Fruit fly (Drosophila melanogaster) whole organism, adult: ENCODE measurements around the gene CG32119.

Source experiments
- CG11617 ChIP-seq: fragments of 200-800 bp; sonication (Bioruptor generic); optimal IDR thresholded peaks from 2 replicates; lab custom pipeline; 2017; ENCODE audit warnings: mild to moderate bottlenecking, missing biosample characterization, missing genetic modification reagents, missing genetic modification characterization
- CG12768 ChIP-seq: fragments of 200-800 bp; sonication (Bioruptor generic); optimal IDR thresholded peaks from 2 replicates; lab custom pipeline; 2017; ENCODE audit warnings: missing biosample characterization, missing genetic modification characterization, mild to moderate bottlenecking, moderate library complexity, missing genetic modification reagents
- CG14711 ChIP-seq: fragments of 200-800 bp; sonication (Bioruptor generic); optimal IDR thresholded peaks from 2 replicates; lab custom pipeline; 2018; ENCODE audit warnings: missing biosample characterization, mild to moderate bottlenecking, missing genetic modification characterization, moderate library complexity
- CG1620 ChIP-seq: fragments of 200-800 bp; sonication (Bioruptor generic); optimal IDR thresholded peaks from 2 replicates; lab custom pipeline; 2016; ENCODE audit warnings: missing biosample characterization, missing genetic modification characterization
- CG33017 ChIP-seq: fragments of 200-800 bp; sonication (Bioruptor generic); optimal IDR thresholded peaks from 2 replicates; lab custom pipeline; 2018; ENCODE audit warnings: missing biosample characterization, mild to moderate bottlenecking, missing genetic modification characterization, moderate library complexity
- CG5204 ChIP-seq: fragments of 200-800 bp; sonication (Bioruptor generic); optimal IDR thresholded peaks from 2 replicates; lab custom pipeline; 2016; ENCODE audit warnings: missing biosample characterization, missing genetic modification characterization
- CG7045 ChIP-seq: fragments of 200-800 bp; sonication (Bioruptor generic); optimal IDR thresholded peaks from 2 replicates; lab custom pipeline; 2017; ENCODE audit warnings: missing biosample characterization, mild to moderate bottlenecking, missing genetic modification characterization
- CG7101 ChIP-seq: fragments of 200-800 bp; sonication (Bioruptor generic); optimal IDR thresholded peaks from 2 replicates; lab custom pipeline; 2018; ENCODE audit warnings: missing biosample characterization, mild to moderate bottlenecking, missing genetic modification characterization, moderate library complexity
- Clk ChIP-seq: fragments of 200-800 bp; sonication (Bioruptor generic); optimal IDR thresholded peaks from 2 replicates; lab custom pipeline; 2017; ENCODE audit warnings: missing biosample characterization, missing genetic modification characterization
- Crg-1 ChIP-seq: fragments of 200-800 bp; sonication (Bioruptor generic); optimal IDR thresholded peaks from 2 replicates; lab custom pipeline; 2016; ENCODE audit warnings: missing biosample characterization, missing genetic modification characterization
- Hr96 ChIP-seq: fragments of 200-800 bp; sonication (Bioruptor generic); optimal IDR thresholded peaks from 2 replicates; lab custom pipeline; 2016; ENCODE audit warnings: missing biosample characterization, missing genetic modification characterization
- Mnt ChIP-seq: fragments of 200-800 bp; sonication (Bioruptor generic); optimal IDR thresholded peaks from 2 replicates; lab custom pipeline; 2016; ENCODE audit warnings: missing biosample characterization, mild to moderate bottlenecking, missing genetic modification characterization
- bab1 ChIP-seq: fragments of 200-800 bp; sonication (Bioruptor generic); optimal IDR thresholded peaks from 3 replicates; lab custom pipeline; 2019; ENCODE audit warnings: missing biosample characterization, mild to moderate bottlenecking, missing genetic modification characterization, moderate library complexity
- cic ChIP-seq: fragments of 200-800 bp; sonication (Bioruptor generic); optimal IDR thresholded peaks from 2 replicates; lab custom pipeline; 2017; ENCODE audit warnings: missing biosample characterization, mild to moderate bottlenecking, missing genetic modification characterization, moderate library complexity
- cnc ChIP-seq, 2 experiments: fragments of >200 bp; optimal IDR thresholded peaks; 2 replicates each; lab custom pipeline; 2017
- kay ChIP-seq: fragments of 200-800 bp; sonication (Bioruptor generic); peaks from one replicate; lab custom pipeline; 2016; ENCODE audit warnings: missing biosample characterization, missing genetic modification characterization, borderline replicate concordance
- ovo ChIP-seq: fragments of 200-800 bp; sonication (Bioruptor generic); optimal IDR thresholded peaks from 2 replicates; lab custom pipeline; 2016; ENCODE audit warnings: missing biosample characterization, missing genetic modification characterization
- pad ChIP-seq: fragments of 200-800 bp; sonication (Bioruptor generic); optimal IDR thresholded peaks from 3 replicates; lab custom pipeline; 2017; ENCODE audit warnings: missing biosample characterization, missing genetic modification characterization, mild to moderate bottlenecking, moderate library complexity, missing genetic modification reagents
- tj ChIP-seq: fragments of 200-800 bp; sonication (Bioruptor generic); optimal IDR thresholded peaks from 3 replicates; lab custom pipeline; 2017; ENCODE audit warnings: missing biosample characterization, mild to moderate bottlenecking, missing genetic modification characterization, moderate library complexity
- toe ChIP-seq: fragments of 200-800 bp; sonication (Bioruptor generic); optimal IDR thresholded peaks from 2 replicates; lab custom pipeline; 2016; ENCODE audit warnings: missing biosample characterization, missing genetic modification characterization

Gene CG32119

dm6 chr3L:13248602-13249001 is at the start of gene CG32119:
CG32119 (minus strand) TSS chr3L:13248702.
- TF ChIP-seq Mnt (GFP tag; lab: Kevin White, UChicago) (no peak), CG14711 (tag; lab: Kevin White, UChicago) (no peak), Hr96 (no peak), CG7101 (no peak), ovo (GFP tag; lab: Kevin White, UChicago) (no peak), cnc (optimal IDR thresholded peaks at IDR 0.05; lab: Kevin White, UChicago) (no peak), CG12768 (no peak), bab1 (GFP tag; lab: Kevin White, UChicago) (no peak), CG7045 (GFP tag; lab: Kevin White, UChicago) (no peak), CG11617 (GFP tag; lab: Kevin White, UChicago) (no peak), pad (no peak), toe (GFP tag; lab: Kevin White, UChicago) (no peak), CG33017 (no peak)

dm6 chr3L:13296760-13297159 is 48.3 kb upstream of the CG32119 start, which contains the start of gene Sfp70A4:
Sfp70A4 (minus strand) TSS chr3L:13296860.
- TF ChIP-seq CG7101 (no peak), kay (GFP tag; lab: Kevin White, UChicago) (no peak), Hr96 (no peak), CG11617 (GFP tag; lab: Kevin White, UChicago) (no peak), CG33017 (no peak), CG1620 (no peak), cic (GFP tag; lab: Kevin White, UChicago) (no peak)

- TF ChIP-seq CG11617 (GFP tag; lab: Kevin White, UChicago) (no peak), Hr96 (no peak), CG5204 (GFP tag; lab: Kevin White, UChicago) (no peak), CG1620 (no peak), Mnt (GFP tag; lab: Kevin White, UChicago) (no peak), kay (GFP tag; lab: Kevin White, UChicago) (no peak), pad (no peak)
These were observed 47.2 kb upstream of the CG32119 start for dm6 chr3L:13295675-13296074.

dm6 chr3L:13288161-13288560 is 39.7 kb upstream of the CG32119 start:
- TF ChIP-seq CG5204 (GFP tag; lab: Kevin White, UChicago) (no peak), CG1620 (no peak), Mnt (GFP tag; lab: Kevin White, UChicago) (no peak), Clk (GFP tag; lab: Kevin White, UChicago) (no peak), tj (GFP tag; lab: Kevin White, UChicago) (peak; percentile 19), pad (no peak), kay (GFP tag; lab: Kevin White, UChicago) (no peak), cic (GFP tag; lab: Kevin White, UChicago) (no peak)

dm6 chr3L:13286640-13287039 is 38.1 kb upstream of the CG32119 start:
- TF ChIP-seq CG12768 (no peak), CG1620 (no peak), tj (GFP tag; lab: Kevin White, UChicago) (peak; percentile 78), CG7101 (no peak), bab1 (GFP tag; lab: Kevin White, UChicago) (no peak), CG5204 (GFP tag; lab: Kevin White, UChicago) (no peak), CG11617 (GFP tag; lab: Kevin White, UChicago) (no peak)

dm6 chr3L:13284308-13284707 is 35.8 kb upstream of the CG32119 start:
- peak; percentile 10 for TF ChIP-seq toe (GFP tag; lab: Kevin White, UChicago)
- TF ChIP-seq Hr96 = no peak

DNA sequence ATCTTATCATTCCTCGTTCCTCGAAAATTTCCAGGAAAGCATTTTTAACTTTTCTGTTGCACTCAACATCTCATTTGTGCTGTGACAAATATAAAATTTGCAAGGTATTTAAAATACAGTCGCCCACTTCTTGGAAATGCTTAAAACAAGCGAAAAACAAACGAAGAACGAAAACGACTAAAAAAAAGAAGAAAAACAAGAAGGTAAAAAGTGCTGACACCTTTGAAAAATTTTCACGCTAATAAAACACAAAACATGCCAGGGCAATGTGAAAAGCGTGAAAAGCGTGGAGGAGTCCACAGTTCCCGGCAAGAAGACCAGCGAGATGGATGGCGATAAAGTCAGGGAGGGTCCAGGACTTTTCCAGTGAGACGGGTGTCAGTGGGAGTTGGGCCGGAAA is 33.5 kb upstream of the CG32119 start:
- TF ChIP-seq tj (GFP tag; lab: Kevin White, UChicago) (peak; percentile 75), Clk (GFP tag; lab: Kevin White, UChicago) (no peak), CG7101 (no peak)

DNA sequence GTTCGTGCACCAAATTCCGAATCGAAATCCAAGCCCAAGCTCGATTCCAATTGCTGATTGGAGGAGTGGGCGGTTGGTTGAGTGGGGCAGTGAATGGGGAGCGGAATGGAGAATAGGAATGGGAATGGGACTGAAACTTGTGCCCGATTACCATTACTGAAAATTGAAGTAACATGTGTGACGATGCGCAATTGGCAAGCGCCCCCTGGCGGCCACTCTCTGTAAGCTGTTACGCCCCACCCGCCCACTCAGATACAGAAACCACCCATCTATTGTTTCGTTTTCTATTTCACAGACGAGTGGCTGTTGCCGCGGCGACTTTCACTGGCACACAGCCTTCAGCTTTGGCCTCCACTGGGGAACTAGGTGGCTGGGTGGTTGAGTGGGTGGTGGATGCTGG is 22.8 kb upstream of the CG32119 start:
- TF ChIP-seq tj (GFP tag; lab: Kevin White, UChicago) (no peak), CG7045 (GFP tag; lab: Kevin White, UChicago) (no peak), CG33017 (no peak), CG11617 (GFP tag; lab: Kevin White, UChicago) (no peak), cic (GFP tag; lab: Kevin White, UChicago) (no peak), ovo (GFP tag; lab: Kevin White, UChicago) (no peak), CG1620 (no peak), CG5204 (GFP tag; lab: Kevin White, UChicago) (no peak), toe (GFP tag; lab: Kevin White, UChicago) (no peak), Clk (GFP tag; lab: Kevin White, UChicago) (no peak), CG12768 (no peak), CG14711 (tag; lab: Kevin White, UChicago) (no peak), Crg-1 (GFP tag; lab: Kevin White, UChicago) (no peak), cnc (optimal IDR thresholded peaks at IDR 0.05; lab: Kevin White, UChicago) (no peak), pad (no peak), Mnt (GFP tag; lab: Kevin White, UChicago) (no peak), CG7101 (no peak), bab1 (GFP tag; lab: Kevin White, UChicago) (no peak), Hr96 (no peak)
